Fruit fly (Drosophila melanogaster): ENCODE results near the gene Setd3.

Gene Setd3

dm6 chrX:6997653-6998491 lies 29.3 kb upstream of the Setd3 start (continued):
- TF ChIP-seq CG6175 (GFP tag; IDR thresholded peaks at IDR 0.05) (no peak), CG31388 (GFP tag; optimal IDR thresholded peaks at IDR 0.05) (no peak), CG12659 (GFP tag; optimal IDR thresholded peaks at IDR 0.05) (no peak), Hmr (GFP tag; optimal IDR thresholded peaks at IDR 0.05) (no peak), CG8944 (GFP tag; optimal IDR thresholded peaks at IDR 0.05) (no peak), Dip2 (GFP tag; IDR thresholded peaks at IDR 0.05) (no peak), eve (GFP tag; optimal IDR thresholded peaks at IDR 0.05) (peak in 1 of 2 experiments; percentile 74), stwl (tag; optimal IDR thresholded peaks at IDR 0.05) (peak; percentile 36), CG14667 (GFP tag; IDR thresholded peaks at IDR 0.05) (no peak), Six4 (GFP tag; optimal IDR thresholded peaks at IDR 0.05) (no peak), fru (optimal IDR thresholded peaks at IDR 0.05) (no peak), trem (tag; optimal IDR thresholded peaks at IDR 0.05) (peak; percentile 39), Mad (GFP tag; optimal IDR thresholded peaks at IDR 0.05) (no peak), Scr (GFP tag; IDR thresholded peaks at IDR 0.05; ENCODE audit: partially characterized antibody) (no peak), CG17359 (tag; optimal IDR thresholded peaks at IDR 0.05) (peak; percentile 31), CG43689 (GFP tag; IDR thresholded peaks at IDR 0.05) (no peak), zen2 (GFP tag; IDR thresholded peaks at IDR 0.05; ENCODE audit: partially characterized antibody) (no peak), Stat92E (GFP tag; optimal IDR thresholded peaks at IDR 0.05) (peak in 1 of 3 experiments; percentile 96), Pdp1 (GFP tag; optimal IDR thresholded peaks at IDR 0.05) (no peak), GATAe (GFP tag; conservative IDR thresholded peaks at IDR 0.05) (no peak), eyg (GFP tag; optimal IDR thresholded peaks at IDR 0.05) (no peak), Dref (GFP tag; IDR thresholded peaks at IDR 0.05) (no peak), ase (GFP tag; IDR thresholded peaks at IDR 0.05) (no peak), CG2875 (GFP tag; optimal IDR thresholded peaks at IDR 0.05) (no peak), CG16779 (GFP tag; IDR thresholded peaks at IDR 0.05) (no peak), nerfin-1 (tag; optimal IDR thresholded peaks at IDR 0.05) (no peak), CG6272 (GFP tag; IDR thresholded peaks at IDR 0.05) (no peak), danr (GFP tag; IDR thresholded peaks at IDR 0.05) (no peak), sqz (GFP tag; optimal IDR thresholded peaks at IDR 0.05) (no peak), tup (GFP tag; optimal IDR thresholded peaks at IDR 0.05) (no peak), toy (GFP tag; IDR thresholded peaks at IDR 0.05) (no peak), prd (optimal IDR thresholded peaks at IDR 0.05) (no peak), prd (GFP tag; IDR thresholded peaks at IDR 0.05) (peak; percentile 37; the same call in 1 of the 3 replicates), tgo (GFP tag; IDR thresholded peaks at IDR 0.05) (no peak), Elba2 (GFP tag; optimal IDR thresholded peaks at IDR 0.05) (no peak), z (GFP tag; IDR thresholded peaks at IDR 0.05) (peak; percentile 67; the same call in 2 of the 3 replicates), CG7987 (GFP tag; optimal IDR thresholded peaks at IDR 0.05) (no peak), CG6654 (GFP tag; optimal IDR thresholded peaks at IDR 0.05) (no peak), CG13424 (tag; optimal IDR thresholded peaks at IDR 0.05) (peak; percentile 35), wdn (GFP tag; IDR thresholded peaks at IDR 0.05) (no peak), CG11398 (GFP tag; optimal IDR thresholded peaks at IDR 0.05) (no peak), mam (GFP tag; optimal IDR thresholded peaks at IDR 0.05) (no peak), abd-A (tag; optimal IDR thresholded peaks at IDR 0.05) (no peak), Sry-δ (GFP tag; optimal IDR thresholded peaks at IDR 0.05) (no peak), Dad (GFP tag; optimal IDR thresholded peaks at IDR 0.05) (no peak), ems (GFP tag; optimal IDR thresholded peaks at IDR 0.05) (no peak), CG16813 (GFP tag; IDR thresholded peaks at IDR 0.05; ENCODE audit: partially characterized antibody) (no peak), CG31365 (tag; optimal IDR thresholded peaks at IDR 0.05) (no peak), CG13894 (tag; optimal IDR thresholded peaks at IDR 0.05) (no peak), tna (GFP tag; IDR thresholded peaks at IDR 0.05; ENCODE audit: partially characterized antibody) (no peak)
